Worm (Caenorhabditis elegans) whole organism, midembryonic: Measurements from ENCODE around the gene clec-130.

ENCODE experiments used
- cog-1 ChIP-seq: sonication (generic microtip); optimal IDR thresholded peaks from 2 replicates; lab custom pipeline; 2016; ENCODE audit warnings: missing genetic modification characterization, missing compliant biosample characterization
- ref-1 ChIP-seq: fragments of 200-800 bp; sonication (Bioruptor generic); conservative IDR thresholded peaks from 2 replicates; pipeline ENCODE4 v1.3.6; 2022; ENCODE audit warnings: missing genetic modification reagents, missing genetic modification characterization, missing compliant biosample characterization
- ztf-29 ChIP-seq: fragments of 200-800 bp; sonication (Bioruptor generic); IDR thresholded peaks from 2 replicates; pipeline ENCODE4 v1.3.6; 2022; ENCODE audit warnings: missing genetic modification reagents, missing genetic modification characterization, missing compliant biosample characterization

ce11 chrII:3620862-3621261 is 47.5 kb downstream of the clec-130 start:
- no peak for TF ChIP-seq ref-1 (GFP tag; lab: Robert Waterston, UW)
- TF ChIP-seq cog-1 (tag; lab: Kevin White, UChicago), result no peak
- no peak for TF ChIP-seq ztf-29 (GFP tag; lab: Robert Waterston, UW)
